Worm (Caenorhabditis elegans) whole organism, L4/young adult: Measurements from ENCODE around the gene tdc-1.

Experiments
- W03F9.2 ChIP-seq: fragments of 150-350 bp; optimal IDR thresholded peaks from 2 replicates; lab custom pipeline; 2014; ENCODE audit warnings: missing biosample characterization, missing genetic modification characterization
- dao-5 ChIP-seq: sonication (generic microtip); optimal IDR thresholded peaks from 2 replicates; lab custom pipeline; 2016; ENCODE audit warnings: missing genotype, missing genetic modification characterization, moderate library complexity, missing compliant biosample characterization
- him-1 ChIP-seq: sonication (generic microtip); optimal IDR thresholded peaks from 2 replicates; lab custom pipeline; 2016; ENCODE audit warnings: missing genotype, missing genetic modification reagents, missing genetic modification characterization, missing compliant biosample characterization

- TF ChIP-seq him-1 (tag; lab: Kevin White, UChicago) (no peak), W03F9.2 (tag; lab: Kevin White, UChicago) (no peak), dao-5 (no peak)
Observed at ce11 chrII:8312012-8312411, 41.6 kb downstream of the tdc-1 start.
